Fruit fly (Drosophila melanogaster) whole organism, wandering third instar larva: ENCODE results near the gene CG33332.

Source experiments
- Abd-B ChIP-seq: fragments of >200 bp; optimal IDR thresholded peaks from 2 replicates; lab custom pipeline; 2017; ENCODE audit warnings: missing biosample characterization, missing genetic modification characterization
- CG32264 ChIP-seq: fragments of 200-800 bp; sonication (Bioruptor generic); optimal IDR thresholded peaks from 2 replicates; lab custom pipeline; 2016; ENCODE audit warnings: missing biosample characterization, missing genetic modification characterization
- CG9705 ChIP-seq: fragments of 200-800 bp; sonication (Bioruptor generic); optimal IDR thresholded peaks from 2 replicates; lab custom pipeline; 2018; ENCODE audit warnings: missing biosample characterization, mild to moderate bottlenecking, missing genetic modification characterization
- CrebA ChIP-seq: fragments of 200-800 bp; sonication (Bioruptor generic); optimal IDR thresholded peaks from 2 replicates; lab custom pipeline; 2016; ENCODE audit warnings: missing biosample characterization, mild to moderate bottlenecking, missing genetic modification characterization, borderline replicate concordance
- Dfd ChIP-seq: fragments of >200 bp; optimal IDR thresholded peaks from 2 replicates; lab custom pipeline; 2017; ENCODE audit warnings: missing biosample characterization, missing genetic modification characterization
- Dif ChIP-seq: fragments of 200-275, 200-300 bp; sonication (Bioruptor generic); optimal IDR thresholded peaks from 2 replicates; lab custom pipeline; 2018; ENCODE audit warnings: missing biosample characterization, missing genetic modification characterization; ENCODE audit not compliant: partially characterized antibody
- GATAd ChIP-seq: sonication (Bioruptor generic); optimal IDR thresholded peaks from 2 replicates; lab custom pipeline; 2016; ENCODE audit warnings: missing biosample characterization, missing genetic modification characterization
- HLH106 ChIP-seq: fragments of 200-800 bp; optimal IDR thresholded peaks from 3 replicates; lab custom pipeline; 2019; ENCODE audit warnings: missing biosample characterization, mild to moderate bottlenecking, missing genetic modification characterization, moderate library complexity
- Hnf4 ChIP-seq: fragments of 200-800 bp; sonication (Bioruptor generic); optimal IDR thresholded peaks from 2 replicates; lab custom pipeline; 2016; ENCODE audit warnings: missing biosample characterization, mild to moderate bottlenecking, missing genetic modification characterization
- Hr78 ChIP-seq: fragments of >200 bp; optimal IDR thresholded peaks from 2 replicates; lab custom pipeline; 2017; ENCODE audit warnings: missing biosample characterization, missing genetic modification characterization
- Hr83 ChIP-seq: fragments of 200-300 bp; sonication (Bioruptor generic); optimal IDR thresholded peaks from 2 replicates; lab custom pipeline; 2016; ENCODE audit warnings: missing biosample characterization, mild to moderate bottlenecking, missing genetic modification characterization, moderate library complexity; ENCODE audit not compliant: poor library complexity, severe bottlenecking
- Jra ChIP-seq: sonication (Bioruptor generic); optimal IDR thresholded peaks from 2 replicates; lab custom pipeline; 2016; ENCODE audit warnings: missing biosample characterization, missing genetic modification characterization
- Mio ChIP-seq: sonication (Bioruptor generic); optimal IDR thresholded peaks from 2 replicates; lab custom pipeline; 2016; ENCODE audit warnings: missing biosample characterization, missing genetic modification characterization
- Myc ChIP-seq: fragments of >200 bp; optimal IDR thresholded peaks from 2 replicates; lab custom pipeline; 2017
- N ChIP-seq: fragments of >200 bp; optimal IDR thresholded peaks from 2 replicates; lab custom pipeline; 2018; ENCODE audit warnings: missing biosample characterization, missing external identifiers, missing genetic modification characterization
- OdsH ChIP-seq: fragments of 200-800 bp; sonication (Bioruptor generic); optimal IDR thresholded peaks from 2 replicates; lab custom pipeline; 2016; ENCODE audit warnings: missing biosample characterization, mild to moderate bottlenecking, missing genetic modification characterization
- Rel ChIP-seq, 2 experiments: fragments of 200-800 bp; sonication (Bioruptor generic) in 1 of 2; optimal IDR thresholded peaks; 2 replicates in 1 of 2; 3 replicates in 1 of 2; lab custom pipeline; 2016 to 2019; ENCODE audit warnings: mild to moderate bottlenecking in 2 of 2, missing biosample characterization in 2 of 2, missing genetic modification characterization in 2 of 2, moderate library complexity in 1 of 2
- Sp1 ChIP-seq: fragments of 200-800 bp; sonication (Bioruptor generic); optimal IDR thresholded peaks from 3 replicates; lab custom pipeline; 2019; ENCODE audit warnings: missing biosample characterization, mild to moderate bottlenecking, missing genetic modification characterization, moderate library complexity
- Vsx2 ChIP-seq: fragments of 200-300, 225-300 bp; sonication (Bioruptor generic); optimal IDR thresholded peaks from 2 replicates; lab custom pipeline; 2018; ENCODE audit warnings: missing biosample characterization, missing genetic modification characterization; ENCODE audit not compliant: partially characterized antibody
- br ChIP-seq: fragments of 200-800 bp; sonication (Bioruptor generic); optimal IDR thresholded peaks from 2 replicates; lab custom pipeline; 2016; ENCODE audit warnings: missing biosample characterization, missing genetic modification characterization
- brk ChIP-seq: fragments of 200-800 bp; sonication (Bioruptor generic); optimal IDR thresholded peaks from 2 replicates; lab custom pipeline; 2016; ENCODE audit warnings: missing biosample characterization, mild to moderate bottlenecking, missing genetic modification characterization
- dl ChIP-seq, 2 experiments: fragments of 175-275, 200-275 bp in 1 of 2; fragments of 200-275 bp in 1 of 2; sonication (Bioruptor generic); optimal IDR thresholded peaks; lab custom pipeline; 2018; ENCODE audit warnings: mild to moderate bottlenecking in 2 of 2, missing biosample characterization in 2 of 2, missing genetic modification characterization in 2 of 2, moderate library complexity in 2 of 2; ENCODE audit not compliant: partially characterized antibody in 2 of 2, insufficient read depth in 1 of 2
- dmrt93B ChIP-seq: fragments of 200-800 bp; sonication (Bioruptor generic); optimal IDR thresholded peaks from 2 replicates; lab custom pipeline; 2018; ENCODE audit warnings: missing biosample characterization, mild to moderate bottlenecking, missing genetic modification characterization
- dsf ChIP-seq: sonication (Bioruptor generic); optimal IDR thresholded peaks from 2 replicates; lab custom pipeline; 2016; ENCODE audit warnings: missing biosample characterization, missing genetic modification characterization, borderline replicate concordance
- ey ChIP-seq: fragments of 200-800 bp; sonication (Bioruptor generic); optimal IDR thresholded peaks from 2 replicates; lab custom pipeline; 2016; ENCODE audit warnings: missing biosample characterization, missing genetic modification characterization
- foxo ChIP-seq, 2 experiments: fragments of 200-800 bp; sonication (Bioruptor generic); optimal IDR thresholded peaks; 2 replicates in 1 of 2; 3 replicates in 1 of 2; lab custom pipeline; 2016 to 2017; ENCODE audit warnings: missing biosample characterization in 2 of 2, missing genetic modification characterization in 2 of 2
- fru ChIP-seq: fragments of 200-800 bp; sonication (Bioruptor generic); optimal IDR thresholded peaks from 3 replicates; lab custom pipeline; 2016; ENCODE audit warnings: missing biosample characterization, mild to moderate bottlenecking, missing genetic modification characterization
- h ChIP-seq: fragments of 200-800 bp; sonication (Bioruptor generic); optimal IDR thresholded peaks from 3 replicates; lab custom pipeline; 2016; ENCODE audit warnings: missing biosample characterization, mild to moderate bottlenecking, missing genetic modification characterization
- jim ChIP-seq: fragments of 175-275, 200-325 bp; sonication (Bioruptor generic); optimal IDR thresholded peaks from 2 replicates; lab custom pipeline; 2016; ENCODE audit warnings: missing biosample characterization, mild to moderate bottlenecking, missing genetic modification characterization
- lola ChIP-seq: fragments of >200 bp; optimal IDR thresholded peaks from 2 replicates; lab custom pipeline; 2017; ENCODE audit warnings: missing biosample characterization, missing genetic modification characterization
- pan ChIP-seq: fragments of >200 bp; optimal IDR thresholded peaks from 2 replicates; lab custom pipeline; 2017
- psq ChIP-seq: fragments of 200-800 bp; sonication (Bioruptor generic); optimal IDR thresholded peaks from 3 replicates; lab custom pipeline; 2017; ENCODE audit warnings: missing biosample characterization, mild to moderate bottlenecking, missing genetic modification characterization, moderate library complexity
- rgr ChIP-seq: fragments of 200-800 bp; sonication (Bioruptor generic); optimal IDR thresholded peaks from 3 replicates; lab custom pipeline; 2016; ENCODE audit warnings: missing biosample characterization, mild to moderate bottlenecking, missing genetic modification characterization
- sage ChIP-seq: fragments of 200-800 bp; sonication (Bioruptor generic); optimal IDR thresholded peaks from 2 replicates; lab custom pipeline; 2016; ENCODE audit warnings: missing biosample characterization, mild to moderate bottlenecking, missing genetic modification characterization
- sv ChIP-seq: fragments of 200-800 bp; sonication (Bioruptor generic); optimal IDR thresholded peaks from 3 replicates; lab custom pipeline; 2016; ENCODE audit warnings: missing biosample characterization, missing genetic modification characterization
- tai ChIP-seq: sonication (Bioruptor generic); optimal IDR thresholded peaks from 2 replicates; lab custom pipeline; 2016; ENCODE audit warnings: missing biosample characterization, missing genetic modification characterization
- usp ChIP-seq: fragments of >200 bp; optimal IDR thresholded peaks from 2 replicates; lab custom pipeline; 2017; ENCODE audit warnings: missing biosample characterization, missing genetic modification characterization
- woc ChIP-seq: sonication (Bioruptor generic); optimal IDR thresholded peaks from 2 replicates; lab custom pipeline; 2016; ENCODE audit warnings: missing biosample characterization, mild to moderate bottlenecking, missing genetic modification characterization

Gene CG33332

DNA sequence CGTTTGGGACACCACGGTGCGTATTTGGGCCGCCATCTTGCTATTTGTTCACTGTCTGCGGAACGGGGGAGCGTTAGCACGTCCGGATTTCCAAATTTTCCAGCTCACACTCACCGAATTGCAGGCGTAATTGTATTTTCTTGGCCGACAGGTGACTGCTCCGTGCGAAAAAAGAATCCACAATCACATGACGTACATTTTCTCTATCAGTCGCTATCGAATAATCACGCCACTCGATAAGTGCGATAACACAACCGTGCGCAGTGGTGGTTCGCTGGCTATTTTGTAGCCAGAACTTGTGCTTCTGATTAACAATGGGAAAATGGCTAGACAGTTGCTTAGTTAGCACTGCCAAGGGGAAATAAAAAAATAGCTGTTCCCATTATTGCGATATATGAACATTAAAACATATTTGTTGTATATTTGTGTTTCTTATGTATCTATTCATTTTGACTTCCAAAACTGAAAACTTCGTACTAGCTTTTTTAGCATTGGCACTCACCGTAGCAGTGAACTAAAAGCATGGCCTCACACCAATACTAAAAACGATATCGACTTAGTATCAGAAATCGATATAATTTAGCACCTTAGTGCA is 17.7 kb downstream of the CG33332 start, which contains the start of gene VhaPPA1-1:
Gene VhaPPA1-1, minus strand, starts transcription at position 225 of the 595 bp plus-strand sequence.
- no peak for TF ChIP-seq Dif (GFP tag; lab: Kevin White, UChicago)
- TF ChIP-seq sv (GFP tag; lab: Kevin White, UChicago): no peak
- TF ChIP-seq Dfd (GFP tag; lab: Kevin White, UChicago): no peak
- peak; percentile 40 for TF ChIP-seq HLH106 (tag; lab: Kevin White, UChicago)
- TF ChIP-seq Myc (lab: Kevin White, UChicago): peak; percentile 99
- TF ChIP-seq GATAd (GFP tag; lab: Kevin White, UChicago): no peak
- TF ChIP-seq CrebA (GFP tag; lab: Kevin White, UChicago): no peak
- TF ChIP-seq h (GFP tag; lab: Kevin White, UChicago): peak; percentile 39
- TF ChIP-seq dsf (GFP tag; lab: Kevin White, UChicago): no peak
- TF ChIP-seq Jra (GFP tag; lab: Kevin White, UChicago): no peak
- no peak for TF ChIP-seq Hr78 (GFP tag; lab: Kevin White, UChicago)
- no peak for TF ChIP-seq CG32264 (GFP tag; lab: Kevin White, UChicago)
- no peak for TF ChIP-seq N
- no peak for TF ChIP-seq Abd-B (GFP tag; lab: Kevin White, UChicago)
- no peak for TF ChIP-seq jim (GFP tag; lab: Kevin White, UChicago)
- no peak for TF ChIP-seq Mio (GFP tag; lab: Kevin White, UChicago)
- no peak for TF ChIP-seq pan
- TF ChIP-seq Sp1 (GFP tag; lab: Kevin White, UChicago): peak; percentile 32
- TF ChIP-seq sage (GFP tag; lab: Kevin White, UChicago): no peak
- TF ChIP-seq ey (GFP tag; lab: Kevin White, UChicago): no peak
- TF ChIP-seq Rel (GFP tag; optimal IDR thresholded peaks at IDR 0.05; lab: Kevin White, UChicago): no peak
- TF ChIP-seq Rel (tag; optimal IDR thresholded peaks at IDR 0.05; lab: Kevin White, UChicago): no peak
- TF ChIP-seq Vsx2 (GFP tag; lab: Kevin White, UChicago): no peak
- no peak for TF ChIP-seq brk
- TF ChIP-seq woc (GFP tag; lab: Kevin White, UChicago): peak; percentile 89
- no peak for TF ChIP-seq dl (GFP tag; optimal IDR thresholded peaks at IDR 0.05; lab: Kevin White, UChicago; ENCODE audit: insufficient read depth in 1 of 2, partially characterized antibody in 2 of 2)
- no peak for TF ChIP-seq lola
- TF ChIP-seq CG9705 (GFP tag; lab: Kevin White, UChicago): no peak
- TF ChIP-seq rgr (GFP tag; lab: Kevin White, UChicago): peak; percentile 0
- TF ChIP-seq Hnf4 (GFP tag; lab: Kevin White, UChicago): no peak
- no peak for TF ChIP-seq OdsH
- no peak for TF ChIP-seq psq
- TF ChIP-seq Hr83 (GFP tag; lab: Kevin White, UChicago): no peak
- TF ChIP-seq tai (GFP tag; lab: Kevin White, UChicago): no peak
- TF ChIP-seq fru (GFP tag; lab: Kevin White, UChicago): no peak
- no peak for TF ChIP-seq dmrt93B (GFP tag; lab: Kevin White, UChicago)
- peak in 1 of 2 experiments; percentile 20 for TF ChIP-seq foxo (GFP tag; optimal IDR thresholded peaks at IDR 0.05; lab: Kevin White, UChicago)
- TF ChIP-seq usp (GFP tag; lab: Kevin White, UChicago): no peak
- TF ChIP-seq br (GFP tag; lab: Kevin White, UChicago): no peak

DNA sequence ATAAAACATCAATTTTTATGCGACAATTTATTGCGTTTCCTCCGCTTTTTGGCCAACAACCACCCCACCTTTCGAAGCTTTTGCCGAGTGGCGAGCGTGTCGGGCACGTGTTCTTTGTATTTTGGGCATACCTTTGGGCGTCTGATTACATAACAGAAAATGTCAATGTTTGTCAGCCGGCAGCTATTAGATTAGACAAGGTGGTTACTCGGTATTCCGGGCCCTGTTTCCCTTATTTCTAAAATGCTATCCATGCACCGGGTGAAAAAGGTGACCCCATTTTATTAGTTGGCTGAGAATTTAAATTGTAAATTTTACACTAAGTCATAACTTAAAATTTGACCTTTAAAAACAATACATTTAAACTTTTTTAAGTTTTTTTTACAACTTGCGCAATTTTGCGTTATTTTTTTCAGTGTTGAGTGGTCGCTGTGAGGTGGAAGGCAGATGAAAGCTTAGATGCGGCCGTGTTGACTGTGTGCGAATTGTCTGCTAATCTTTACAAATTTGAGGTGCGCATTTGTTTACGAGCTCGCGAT is 26.3 kb downstream of the CG33332 start:
- no peak for TF ChIP-seq dsf (GFP tag; lab: Kevin White, UChicago)
- TF ChIP-seq h (GFP tag; lab: Kevin White, UChicago): no peak
- no peak for TF ChIP-seq jim (GFP tag; lab: Kevin White, UChicago)
- no peak for TF ChIP-seq ey (GFP tag; lab: Kevin White, UChicago)
- no peak for TF ChIP-seq Jra (GFP tag; lab: Kevin White, UChicago)
- TF ChIP-seq br (GFP tag; lab: Kevin White, UChicago): no peak
- TF ChIP-seq psq: no peak
- TF ChIP-seq Hnf4 (GFP tag; lab: Kevin White, UChicago): no peak
- TF ChIP-seq CG32264 (GFP tag; lab: Kevin White, UChicago): no peak
- no peak for TF ChIP-seq Hr83 (GFP tag; lab: Kevin White, UChicago)
- TF ChIP-seq usp (GFP tag; lab: Kevin White, UChicago): no peak
- no peak for TF ChIP-seq dl (GFP tag; optimal IDR thresholded peaks at IDR 0.05; lab: Kevin White, UChicago; ENCODE audit: insufficient read depth in 1 of 2, partially characterized antibody in 2 of 2)
